Fruit fly (Drosophila melanogaster): Measurements from ENCODE around the gene Rbf2.

Gene Rbf2

dm6 chr3R:16009030-16009429, 43.8 kb downstream of the Rbf2 start, which contains the start of gene GATAe:
GATAe (plus strand) TSS chr3R:16009105.
- TF ChIP-seq EcR (GFP tag; optimal IDR thresholded peaks at IDR 0.05) (no peak), CG8159 (tag; optimal IDR thresholded peaks at IDR 0.05) (no peak), Snoo (tag; optimal IDR thresholded peaks at IDR 0.05) (no peak), CG14655 (GFP tag; optimal IDR thresholded peaks at IDR 0.05) (no peak), Pif1B (GFP tag; optimal IDR thresholded peaks at IDR 0.05) (no peak), CG12605 (GFP tag; IDR thresholded peaks at IDR 0.05) (no peak), CG34367 (tag; optimal IDR thresholded peaks at IDR 0.05) (no peak), Pif1A (GFP tag; optimal IDR thresholded peaks at IDR 0.05) (no peak), rn (GFP tag; IDR thresholded peaks at IDR 0.05) (no peak), fd96Ca (GFP tag; IDR thresholded peaks at IDR 0.05) (no peak), CG15710 (tag; optimal IDR thresholded peaks at IDR 0.05) (no peak), CG8301 (tag; optimal IDR thresholded peaks at IDR 0.05) (no peak), CG13204 (GFP tag; optimal IDR thresholded peaks at IDR 0.05) (no peak), CG4496 (GFP tag; IDR thresholded peaks at IDR 0.05) (no peak)

- TF ChIP-seq CG13204 (GFP tag; optimal IDR thresholded peaks at IDR 0.05) = no peak
- no peak for TF ChIP-seq gl (tag; optimal IDR thresholded peaks at IDR 0.05)
- no peak for TF ChIP-seq fd96Ca (GFP tag; IDR thresholded peaks at IDR 0.05)
- no peak for TF ChIP-seq CG14655 (GFP tag; optimal IDR thresholded peaks at IDR 0.05)
- no peak for TF ChIP-seq CG12605 (GFP tag; IDR thresholded peaks at IDR 0.05)
- no peak for TF ChIP-seq Pif1B (GFP tag; optimal IDR thresholded peaks at IDR 0.05)
- no peak for TF ChIP-seq CG17806 (tag; optimal IDR thresholded peaks at IDR 0.05)
- TF ChIP-seq Pif1A (GFP tag; optimal IDR thresholded peaks at IDR 0.05) = no peak
- no peak for TF ChIP-seq CG4496 (GFP tag; IDR thresholded peaks at IDR 0.05)
- TF ChIP-seq Snoo (tag; optimal IDR thresholded peaks at IDR 0.05) = no peak
- TF ChIP-seq CG9948 (tag; optimal IDR thresholded peaks at IDR 0.05) = no peak
- no peak for TF ChIP-seq EcR (GFP tag; optimal IDR thresholded peaks at IDR 0.05)
- no peak for TF ChIP-seq CG34367 (tag; optimal IDR thresholded peaks at IDR 0.05)
- no peak for TF ChIP-seq CG32121 (GFP tag; IDR thresholded peaks at IDR 0.05)
- no peak for TF ChIP-seq CG10348 (GFP tag; IDR thresholded peaks at IDR 0.05)
- TF ChIP-seq D1 (tag; optimal IDR thresholded peaks at IDR 0.05) = no peak
Measured at dm6 chr3R:16010009-16010505, 44.8 kb downstream of the Rbf2 start.

- TF ChIP-seq CG8301 (tag; optimal IDR thresholded peaks at IDR 0.05) (no peak), Pif1B (GFP tag; optimal IDR thresholded peaks at IDR 0.05) (no peak), Ets98B (GFP tag; IDR thresholded peaks at IDR 0.05) (no peak), CG34367 (tag; optimal IDR thresholded peaks at IDR 0.05) (no peak), Pif1A (GFP tag; optimal IDR thresholded peaks at IDR 0.05) (no peak), CG17806 (tag; optimal IDR thresholded peaks at IDR 0.05) (no peak), fd96Ca (GFP tag; IDR thresholded peaks at IDR 0.05) (no peak), Snoo (tag; optimal IDR thresholded peaks at IDR 0.05) (no peak), CG4496 (GFP tag; IDR thresholded peaks at IDR 0.05) (no peak), gl (tag; optimal IDR thresholded peaks at IDR 0.05) (no peak), CG9948 (tag; optimal IDR thresholded peaks at IDR 0.05) (no peak), CG12605 (GFP tag; IDR thresholded peaks at IDR 0.05) (no peak), CG10348 (GFP tag; IDR thresholded peaks at IDR 0.05) (no peak), CG32121 (GFP tag; IDR thresholded peaks at IDR 0.05) (no peak), CG8159 (tag; optimal IDR thresholded peaks at IDR 0.05) (no peak), CG14655 (GFP tag; optimal IDR thresholded peaks at IDR 0.05) (no peak)
Measured at dm6 chr3R:16011698-16012332, 46.6 kb downstream of the Rbf2 start.

- TF ChIP-seq CG12605 (GFP tag; IDR thresholded peaks at IDR 0.05) (no peak), D1 (tag; optimal IDR thresholded peaks at IDR 0.05) (no peak), CG14655 (GFP tag; optimal IDR thresholded peaks at IDR 0.05) (no peak), CG34367 (tag; optimal IDR thresholded peaks at IDR 0.05) (no peak), CG32121 (GFP tag; IDR thresholded peaks at IDR 0.05) (no peak), CG9948 (tag; optimal IDR thresholded peaks at IDR 0.05) (no peak), CG10348 (GFP tag; IDR thresholded peaks at IDR 0.05) (no peak), CG13204 (GFP tag; optimal IDR thresholded peaks at IDR 0.05) (no peak), CG8159 (tag; optimal IDR thresholded peaks at IDR 0.05) (no peak), gl (tag; optimal IDR thresholded peaks at IDR 0.05) (no peak), Snoo (tag; optimal IDR thresholded peaks at IDR 0.05) (no peak), CG8301 (tag; optimal IDR thresholded peaks at IDR 0.05) (no peak), Pif1A (GFP tag; optimal IDR thresholded peaks at IDR 0.05) (no peak), Pif1B (GFP tag; optimal IDR thresholded peaks at IDR 0.05) (no peak), Ets98B (GFP tag; IDR thresholded peaks at IDR 0.05) (no peak)
Measured at dm6 chr3R:16013580-16013979, 48.3 kb downstream of the Rbf2 start.

dm6 chr3R:16014573-16014972, 49.3 kb downstream of the Rbf2 start:
- TF ChIP-seq CG34367 (tag; optimal IDR thresholded peaks at IDR 0.05) = no peak
- TF ChIP-seq Snoo (tag; optimal IDR thresholded peaks at IDR 0.05) = no peak
- TF ChIP-seq D1 (tag; optimal IDR thresholded peaks at IDR 0.05) = no peak
- TF ChIP-seq CG4496 (GFP tag; IDR thresholded peaks at IDR 0.05) = no peak

Data from whole organism, pupa.